Fruit fly (Drosophila melanogaster): ENCODE data around the gene CG2701.

CG2701 gene

dm6 chrX:2703693-2704092 lies 16.4 kb downstream of the CG2701 start, which contains the start of gene Ugalt (continued):
- peak; percentile 100 for TF ChIP-seq E2f1 (GFP tag; IDR thresholded peaks at IDR 0.05)
- peak; percentile 100 for TF ChIP-seq mirr (GFP tag; optimal IDR thresholded peaks at IDR 0.05)
- peak; percentile 100 for TF ChIP-seq en (GFP tag; optimal IDR thresholded peaks at IDR 0.05)
- no peak for TF ChIP-seq prd (optimal IDR thresholded peaks at IDR 0.05)
- peak; percentile 100 for TF ChIP-seq prd (GFP tag; IDR thresholded peaks at IDR 0.05)
- TF ChIP-seq fd3F (GFP tag; optimal IDR thresholded peaks at IDR 0.05): peak; percentile 100
- peak; percentile 100 for TF ChIP-seq tap (tag; optimal IDR thresholded peaks at IDR 0.05)
- TF ChIP-seq pita (GFP tag; optimal IDR thresholded peaks at IDR 0.05): no peak
- peak; percentile 100 for TF ChIP-seq CG2202 (tag; optimal IDR thresholded peaks at IDR 0.05)
- peak; percentile 98 for TF ChIP-seq E2f2 (GFP tag; IDR thresholded peaks at IDR 0.05)
- peak; percentile 71 for TF ChIP-seq CG13287 (GFP tag; IDR thresholded peaks at IDR 0.05; ENCODE audit: partially characterized antibody)
- TF ChIP-seq CG17912 (GFP tag; optimal IDR thresholded peaks at IDR 0.05): peak; percentile 99
- no peak for TF ChIP-seq CG7963 (GFP tag; IDR thresholded peaks at IDR 0.05; ENCODE audit: partially characterized antibody)
- TF ChIP-seq Meics (GFP tag; optimal IDR thresholded peaks at IDR 0.05): peak; percentile 100
- peak; percentile 100 for TF ChIP-seq CG12071 (GFP tag; optimal IDR thresholded peaks at IDR 0.05)
- TF ChIP-seq CG6791 (GFP tag; IDR thresholded peaks at IDR 0.05; ENCODE audit: partially characterized antibody): peak; percentile 35; the same call in 1 of the 3 replicates
- peak; percentile 100 for TF ChIP-seq dan (GFP tag; IDR thresholded peaks at IDR 0.05)
- TF ChIP-seq chif (GFP tag; optimal IDR thresholded peaks at IDR 0.05): peak; percentile 100
- TF ChIP-seq bsh (GFP tag; optimal IDR thresholded peaks at IDR 0.05): peak; percentile 100
- TF ChIP-seq scrt (GFP tag; optimal IDR thresholded peaks at IDR 0.05): peak; percentile 100
- peak; percentile 100 for TF ChIP-seq oc (tag; optimal IDR thresholded peaks at IDR 0.05)
- TF ChIP-seq CG8478 (optimal IDR thresholded peaks at IDR 0.05): no peak
- TF ChIP-seq az2 (GFP tag; optimal IDR thresholded peaks at IDR 0.05): peak; percentile 100
- peak; percentile 80 for TF ChIP-seq CG1832 (GFP tag; optimal IDR thresholded peaks at IDR 0.05)
- TF ChIP-seq CG10565 (GFP tag; optimal IDR thresholded peaks at IDR 0.05): peak; percentile 100
- TF ChIP-seq CG7745 (tag; optimal IDR thresholded peaks at IDR 0.05): peak; percentile 96
- peak in 1 of 2 experiments; percentile 100 for TF ChIP-seq Eip74EF (GFP tag; optimal IDR thresholded peaks at IDR 0.05)
- TF ChIP-seq CG11504 (tag; optimal IDR thresholded peaks at IDR 0.05): peak; percentile 99
- TF ChIP-seq ken (GFP tag; IDR thresholded peaks at IDR 0.05): peak; percentile 100
- TF ChIP-seq gcm2 (GFP tag; optimal IDR thresholded peaks at IDR 0.05): peak; percentile 100
- peak; percentile 100 for TF ChIP-seq rib (GFP tag; IDR thresholded peaks at IDR 0.05)
- peak; percentile 100 for TF ChIP-seq ewg (GFP tag; optimal IDR thresholded peaks at IDR 0.05)
- TF ChIP-seq CG32532 (GFP tag; IDR thresholded peaks at IDR 0.05): peak; percentile 100
- TF ChIP-seq Atf-2 (GFP tag; optimal IDR thresholded peaks at IDR 0.05): peak; percentile 100
- TF ChIP-seq CG17612 (GFP tag; IDR thresholded peaks at IDR 0.05): peak; percentile 100
- TF ChIP-seq aop (GFP tag; IDR thresholded peaks at IDR 0.05): peak; percentile 100
- peak; percentile 95 for TF ChIP-seq Deaf1 (tag; optimal IDR thresholded peaks at IDR 0.05)
- peak; percentile 100 for TF ChIP-seq Usf (GFP tag; optimal IDR thresholded peaks at IDR 0.05)
- TF ChIP-seq bcd (GFP tag; optimal IDR thresholded peaks at IDR 0.05): peak; percentile 100
- TF ChIP-seq fu2 (GFP tag; optimal IDR thresholded peaks at IDR 0.05): peak; percentile 100
- peak; percentile 100 for TF ChIP-seq CG8944 (GFP tag; optimal IDR thresholded peaks at IDR 0.05)
- TF ChIP-seq CG12299 (tag; optimal IDR thresholded peaks at IDR 0.05): peak; percentile 100
- TF ChIP-seq CG13775 (GFP tag; optimal IDR thresholded peaks at IDR 0.05): peak; percentile 100
- TF ChIP-seq Aef1 (GFP tag; IDR thresholded peaks at IDR 0.05): peak; percentile 100
- 0 out of 2 replicates have a peak, but pooled peaks have one; percentile 12 for TF ChIP-seq Scr (GFP tag; IDR thresholded peaks at IDR 0.05; ENCODE audit: partially characterized antibody)
- TF ChIP-seq Atf6 (GFP tag; IDR thresholded peaks at IDR 0.05): peak; percentile 100
- peak; percentile 100 for TF ChIP-seq nmo (GFP tag; optimal IDR thresholded peaks at IDR 0.05)
- TF ChIP-seq Doc2 (GFP tag; IDR thresholded peaks at IDR 0.05): peak; percentile 100
- TF ChIP-seq lilli (GFP tag; optimal IDR thresholded peaks at IDR 0.05): peak; percentile 100
- peak; percentile 95 for TF ChIP-seq CG2116 (GFP tag; optimal IDR thresholded peaks at IDR 0.05)

Measured in whole organism, embryonic.